Worm (Caenorhabditis elegans) whole organism, young adult: ENCODE data around the gene Y54G2A.7.

Experiments
- F22D6.2 ChIP-seq: sonication (generic microtip); optimal IDR thresholded peaks from 2 replicates; lab custom pipeline; 2016; ENCODE audit warnings: mild to moderate bottlenecking, missing genetic modification characterization, missing compliant biosample characterization
- K11D2.4 ChIP-seq: fragments of 200-800 bp; sonication (Bioruptor generic); IDR thresholded peaks from 2 replicates; pipeline ENCODE4 v1.3.6; 2022; ENCODE audit warnings: missing genetic modification reagents, missing genetic modification characterization, missing compliant biosample characterization
- Y56A3A.18 ChIP-seq: fragments of 200-800 bp; sonication (Bioruptor generic); IDR thresholded peaks from 2 replicates; pipeline ENCODE4 v1.3.6; 2022; ENCODE audit warnings: missing genetic modification reagents, missing genetic modification characterization, missing compliant biosample characterization
- akir-1 ChIP-seq: fragments of 200-800 bp; sonication (Bioruptor generic); optimal IDR thresholded peaks from 2 replicates; lab custom pipeline; 2018; ENCODE audit warnings: mild to moderate bottlenecking, missing genetic modification characterization, moderate library complexity, missing compliant biosample characterization
- attf-5 ChIP-seq: fragments of 200-800 bp; sonication (Bioruptor generic); optimal IDR thresholded peaks from 2 replicates; lab custom pipeline; 2018; ENCODE audit warnings: mild to moderate bottlenecking, missing genetic modification characterization, missing compliant biosample characterization
- ceh-100 ChIP-seq: fragments of 200-800 bp; sonication (Bioruptor generic); IDR thresholded peaks from 2 replicates; pipeline ENCODE4 v1.3.6; 2022; ENCODE audit warnings: missing genetic modification reagents, missing genetic modification characterization, missing compliant biosample characterization
- chd-7 ChIP-seq: sonication (generic microtip); optimal IDR thresholded peaks from 2 replicates; lab custom pipeline; 2016; ENCODE audit warnings: mild to moderate bottlenecking, missing genetic modification characterization, moderate library complexity, missing compliant biosample characterization
- efl-1 ChIP-seq: fragments of 150-350 bp; optimal IDR thresholded peaks from 2 replicates; lab custom pipeline; 2014; ENCODE audit warnings: missing biosample characterization, missing genetic modification reagents, missing genetic modification characterization
- unc-62 ChIP-seq: fragments of 150-350 bp; optimal IDR thresholded peaks from 2 replicates; lab custom pipeline; 2014; ENCODE audit warnings: missing biosample characterization, missing genetic modification reagents, missing genetic modification characterization

ce11 chrIV:2849269-2849668 lies 10.9 kb downstream of the Y54G2A.7 start:
- TF ChIP-seq K11D2.4 (GFP tag; lab: Robert Waterston, UW) (no peak), efl-1 (GFP tag; lab: Kevin White, UChicago) (no peak), attf-5 (GFP tag; lab: Kevin White, UChicago) (no peak), Y56A3A.18 (GFP tag; lab: Robert Waterston, UW) (no peak), ceh-100 (GFP tag; lab: Robert Waterston, UW) (no peak), akir-1 (GFP tag; lab: Kevin White, UChicago) (no peak), F22D6.2 (tag; lab: Kevin White, UChicago) (no peak), chd-7 (tag; lab: Kevin White, UChicago) (no peak), unc-62 (GFP tag; lab: Kevin White, UChicago) (no peak)
